Fruit fly (Drosophila melanogaster) whole organism, embryonic: ENCODE measurements around the gene Sgs5bis.

Experiments
- Abd-B ChIP-seq: fragments of 200-800 bp; sonication (Bioruptor generic); optimal IDR thresholded peaks from 2 replicates; lab custom pipeline; 2018; ENCODE audit warnings: missing biosample characterization, mild to moderate bottlenecking, missing genetic modification characterization, moderate library complexity
- Atf-2 ChIP-seq: fragments of 200-800 bp; sonication (Bioruptor generic); optimal IDR thresholded peaks from 2 replicates; lab custom pipeline; 2016; ENCODE audit warnings: missing biosample characterization, missing genetic modification characterization
- CG10147 ChIP-seq: fragments of 200-800 bp; sonication (Bioruptor generic); optimal IDR thresholded peaks from 2 replicates; lab custom pipeline; 2019; ENCODE audit warnings: missing biosample characterization, mild to moderate bottlenecking, missing genetic modification characterization, moderate library complexity
- CG10274 ChIP-seq: fragments of 200-800 bp; sonication (Bioruptor generic); optimal IDR thresholded peaks from 3 replicates; lab custom pipeline; 2017; ENCODE audit warnings: missing biosample characterization, mild to moderate bottlenecking, missing genetic modification characterization
- CG11398 ChIP-seq: fragments of 200-800 bp; sonication (Bioruptor generic); optimal IDR thresholded peaks from 2 replicates; lab custom pipeline; 2016; ENCODE audit warnings: missing biosample characterization, missing genetic modification characterization
- CG12104 ChIP-seq: fragments of 200-800 bp; sonication (Bioruptor generic); optimal IDR thresholded peaks from 3 replicates; lab custom pipeline; 2016; ENCODE audit warnings: missing biosample characterization, missing genetic modification characterization
- CG14014 ChIP-seq: fragments of 200-800 bp; sonication (Bioruptor generic); IDR thresholded peaks from 2 replicates; pipeline ENCODE4 v1.3.6; 2022; ENCODE audit warnings: missing biosample characterization, missing genetic modification characterization
- CG15011 ChIP-seq: fragments of 200-800 bp; sonication (Bioruptor generic); optimal IDR thresholded peaks from 3 replicates; lab custom pipeline; 2018; ENCODE audit warnings: missing biosample characterization, mild to moderate bottlenecking, missing genetic modification characterization
- CG1529 ChIP-seq: fragments of 200-800 bp; sonication (Bioruptor generic); optimal IDR thresholded peaks from 3 replicates; lab custom pipeline; 2018; ENCODE audit warnings: missing biosample characterization, missing genetic modification characterization
- CG1792 ChIP-seq: fragments of 200-800 bp; sonication (Bioruptor generic); optimal IDR thresholded peaks from 2 replicates; lab custom pipeline; 2016; ENCODE audit warnings: missing biosample characterization, missing genetic modification characterization
- CG31388 ChIP-seq: fragments of 200-800 bp; sonication (Bioruptor generic); optimal IDR thresholded peaks from 2 replicates; lab custom pipeline; 2016; ENCODE audit warnings: missing biosample characterization, missing genetic modification characterization
- CG42726 ChIP-seq: fragments of 200-800 bp; sonication (Bioruptor generic); IDR thresholded peaks from 2 replicates; pipeline ENCODE4 v1.3.6; 2022; ENCODE audit warnings: missing biosample characterization, missing genetic modification characterization; ENCODE audit not compliant: partially characterized antibody
- CG6254 ChIP-seq: fragments of 200-800 bp; sonication (Bioruptor generic); optimal IDR thresholded peaks from 3 replicates; lab custom pipeline; 2017; ENCODE audit warnings: mild to moderate bottlenecking, missing biosample characterization, missing genetic modification reagents, missing genetic modification characterization
- CG6813 ChIP-seq: fragments of 200-800 bp; sonication (Bioruptor generic); optimal IDR thresholded peaks from 2 replicates; lab custom pipeline; 2017; ENCODE audit warnings: missing biosample characterization, missing genetic modification characterization, mild to moderate bottlenecking, moderate library complexity, missing genetic modification reagents
- CG7556 ChIP-seq: fragments of 200-800 bp; sonication (Bioruptor generic); optimal IDR thresholded peaks from 2 replicates; lab custom pipeline; 2017; ENCODE audit warnings: missing biosample characterization, mild to moderate bottlenecking, missing genetic modification characterization
- CG8281 ChIP-seq: fragments of 200-800 bp; sonication (Bioruptor generic); optimal IDR thresholded peaks from 2 replicates; lab custom pipeline; 2018; ENCODE audit warnings: missing biosample characterization, mild to moderate bottlenecking, missing genetic modification characterization, moderate library complexity
- CG9932 ChIP-seq: fragments of 200-800 bp; sonication (Bioruptor generic); IDR thresholded peaks from 2 replicates; pipeline ENCODE4 v1.3.6; 2022; ENCODE audit warnings: missing biosample characterization, missing genetic modification characterization
- Drgx ChIP-seq: fragments of 200-800 bp; sonication (Bioruptor generic); IDR thresholded peaks from 2 replicates; pipeline ENCODE4 v1.3.6; 2022; ENCODE audit warnings: missing biosample characterization, missing genetic modification characterization
- HLH4C ChIP-seq: fragments of 200-800 bp; sonication (Bioruptor generic); IDR thresholded peaks from 3 replicates; pipeline ENCODE4 v1.3.6; 2022; ENCODE audit warnings: missing biosample characterization, missing genetic modification characterization; ENCODE audit not compliant: partially characterized antibody
- HLH54F ChIP-seq: fragments of 200-800 bp; sonication (Bioruptor generic); optimal IDR thresholded peaks from 3 replicates; lab custom pipeline; 2016; ENCODE audit warnings: missing biosample characterization, missing genetic modification characterization
- HLHmδ ChIP-seq: fragments of 200-800 bp; sonication (Bioruptor generic); optimal IDR thresholded peaks from 2 replicates; lab custom pipeline; 2018; ENCODE audit warnings: missing biosample characterization, mild to moderate bottlenecking, missing genetic modification characterization, moderate library complexity
- Hmx ChIP-seq: fragments of 200-800 bp; sonication (Bioruptor generic); optimal IDR thresholded peaks from 2 replicates; lab custom pipeline; 2016; ENCODE audit warnings: missing biosample characterization, missing genetic modification characterization
- Hr3 ChIP-seq: fragments of 200-800 bp; sonication (Bioruptor generic); optimal IDR thresholded peaks from 3 replicates; lab custom pipeline; 2016; ENCODE audit warnings: missing biosample characterization, missing genetic modification characterization
- NC2β ChIP-seq: fragments of 200-800 bp; sonication (Bioruptor generic); optimal IDR thresholded peaks from 2 replicates; lab custom pipeline; 2016; ENCODE audit warnings: missing biosample characterization, missing genetic modification characterization
- Nf-YA ChIP-seq: fragments of 200-800 bp; sonication (Bioruptor generic); IDR thresholded peaks from 2 replicates; pipeline ENCODE4 v1.3.6; 2022; ENCODE audit warnings: missing biosample characterization, missing genetic modification characterization
- Nf-YC ChIP-seq: fragments of 200-800 bp; optimal IDR thresholded peaks from 3 replicates; lab custom pipeline; 2019; ENCODE audit warnings: missing biosample characterization, mild to moderate bottlenecking, missing genetic modification characterization, moderate library complexity
- Oaz ChIP-seq: fragments of 200-800 bp; sonication (Bioruptor generic); IDR thresholded peaks from 2 replicates; pipeline ENCODE4 v1.3.6; 2022; ENCODE audit warnings: missing biosample characterization, missing genetic modification characterization
- Opbp ChIP-seq: fragments of 200-800 bp; sonication (Bioruptor generic); IDR thresholded peaks from 3 replicates; pipeline ENCODE4 v1.3.6; 2022; ENCODE audit warnings: missing biosample characterization, missing genetic modification characterization; ENCODE audit not compliant: partially characterized antibody
- PHDP ChIP-seq: fragments of 200-800 bp; sonication (Bioruptor generic); optimal IDR thresholded peaks from 3 replicates; lab custom pipeline; 2018; ENCODE audit warnings: missing biosample characterization, mild to moderate bottlenecking, missing genetic modification characterization, moderate library complexity
- Trl ChIP-seq, 3 experiments: fragments of >200 bp in 2 of 3; fragments of 200-800 bp in 1 of 3; sonication (Bioruptor generic) in 1 of 3; optimal IDR thresholded peaks; 2 replicates in 1 of 3; 3 replicates in 2 of 3; lab custom pipeline; 2016 to 2017; ENCODE audit warnings: missing biosample characterization in 1 of 3, missing genetic modification characterization in 1 of 3
- ap ChIP-seq: fragments of 200-800 bp; sonication (Bioruptor generic); IDR thresholded peaks from 2 replicates; pipeline ENCODE4 v1.3.6; 2022; ENCODE audit warnings: missing biosample characterization, missing genetic modification characterization
- bigmax ChIP-seq: fragments of 200-800 bp; sonication (Bioruptor generic); optimal IDR thresholded peaks from 2 replicates; lab custom pipeline; 2018; ENCODE audit warnings: missing biosample characterization, mild to moderate bottlenecking, missing genetic modification characterization
- cato ChIP-seq: fragments of 200-800 bp; sonication (Bioruptor generic); optimal IDR thresholded peaks from 2 replicates; lab custom pipeline; 2016; ENCODE audit warnings: missing biosample characterization, missing genetic modification characterization, borderline replicate concordance
- dimm ChIP-seq: fragments of 200-800 bp; sonication (Bioruptor generic); IDR thresholded peaks from 2 replicates; pipeline ENCODE4 v1.3.6; 2022; ENCODE audit warnings: missing biosample characterization, missing genetic modification characterization
- ems ChIP-seq: fragments of 200-800 bp; sonication (Bioruptor generic); optimal IDR thresholded peaks from 3 replicates; lab custom pipeline; 2016; ENCODE audit warnings: missing biosample characterization, missing genetic modification characterization
- ewg ChIP-seq: fragments of 200-800 bp; sonication (Bioruptor generic); optimal IDR thresholded peaks from 3 replicates; lab custom pipeline; 2017; ENCODE audit warnings: mild to moderate bottlenecking, missing biosample characterization, missing genetic modification reagents, missing genetic modification characterization
- fd64A ChIP-seq: fragments of 200-800 bp; sonication (Bioruptor generic); optimal IDR thresholded peaks from 3 replicates; lab custom pipeline; 2018; ENCODE audit warnings: missing biosample characterization, mild to moderate bottlenecking, missing genetic modification characterization
- fru ChIP-seq: fragments of >200 bp; optimal IDR thresholded peaks from 2 replicates; lab custom pipeline; 2017
- gce ChIP-seq: fragments of 200-800 bp; sonication (Bioruptor generic); IDR thresholded peaks from 3 replicates; pipeline ENCODE4 v1.3.6; 2022; ENCODE audit warnings: missing biosample characterization, missing genetic modification characterization
- gro ChIP-seq: fragments of 200-800 bp; sonication (Bioruptor generic); optimal IDR thresholded peaks from 2 replicates; lab custom pipeline; 2016; ENCODE audit warnings: missing biosample characterization, missing genetic modification characterization
- h ChIP-seq: fragments of >200 bp; optimal IDR thresholded peaks from 2 replicates; lab custom pipeline; 2017
- her ChIP-seq: fragments of 200-800 bp; sonication (Bioruptor generic); optimal IDR thresholded peaks from 2 replicates; lab custom pipeline; 2016; ENCODE audit warnings: missing biosample characterization, missing genetic modification characterization
- inv ChIP-seq: fragments of 200-800 bp; sonication (Bioruptor generic); IDR thresholded peaks from 2 replicates; pipeline ENCODE4 v1.3.6; 2022; ENCODE audit warnings: missing biosample characterization, missing genetic modification characterization; ENCODE audit not compliant: partially characterized antibody
- kni ChIP-seq: fragments of 200-800 bp; sonication (Bioruptor generic); optimal IDR thresholded peaks from 3 replicates; lab custom pipeline; 2017; ENCODE audit warnings: mild to moderate bottlenecking, missing biosample characterization, missing genetic modification reagents, missing genetic modification characterization
- nerfin-1 ChIP-seq: fragments of 200-800 bp; sonication (Bioruptor generic); optimal IDR thresholded peaks from 3 replicates; lab custom pipeline; 2019; ENCODE audit warnings: missing biosample characterization, mild to moderate bottlenecking, missing genetic modification characterization, moderate library complexity
- nmo ChIP-seq: fragments of 200-800 bp; sonication (Bioruptor generic); optimal IDR thresholded peaks from 2 replicates; lab custom pipeline; 2018; ENCODE audit warnings: missing biosample characterization, mild to moderate bottlenecking, missing genetic modification characterization, moderate library complexity
- otp ChIP-seq: fragments of 200-800 bp; sonication (Bioruptor generic); IDR thresholded peaks from 3 replicates; pipeline ENCODE4, ENCODE4 v1.3.6; 2022; ENCODE audit warnings: missing biosample characterization, missing genetic modification characterization
- sc ChIP-seq, 3 experiments: fragments of >200 bp in 2 of 3; fragments of 200-800 bp in 1 of 3; sonication (Bioruptor generic) in 1 of 3; optimal IDR thresholded peaks; 2 replicates in 2 of 3; 3 replicates in 1 of 3; lab custom pipeline; 2017; ENCODE audit warnings: mild to moderate bottlenecking in 1 of 3, missing biosample characterization in 1 of 3, missing genetic modification characterization in 1 of 3, missing genetic modification reagents in 1 of 3
- zf30C ChIP-seq: fragments of 200-800 bp; sonication (Bioruptor generic); optimal IDR thresholded peaks from 3 replicates; lab custom pipeline; 2018; ENCODE audit warnings: missing biosample characterization, mild to moderate bottlenecking, missing genetic modification characterization

Sgs5bis gene

DNA sequence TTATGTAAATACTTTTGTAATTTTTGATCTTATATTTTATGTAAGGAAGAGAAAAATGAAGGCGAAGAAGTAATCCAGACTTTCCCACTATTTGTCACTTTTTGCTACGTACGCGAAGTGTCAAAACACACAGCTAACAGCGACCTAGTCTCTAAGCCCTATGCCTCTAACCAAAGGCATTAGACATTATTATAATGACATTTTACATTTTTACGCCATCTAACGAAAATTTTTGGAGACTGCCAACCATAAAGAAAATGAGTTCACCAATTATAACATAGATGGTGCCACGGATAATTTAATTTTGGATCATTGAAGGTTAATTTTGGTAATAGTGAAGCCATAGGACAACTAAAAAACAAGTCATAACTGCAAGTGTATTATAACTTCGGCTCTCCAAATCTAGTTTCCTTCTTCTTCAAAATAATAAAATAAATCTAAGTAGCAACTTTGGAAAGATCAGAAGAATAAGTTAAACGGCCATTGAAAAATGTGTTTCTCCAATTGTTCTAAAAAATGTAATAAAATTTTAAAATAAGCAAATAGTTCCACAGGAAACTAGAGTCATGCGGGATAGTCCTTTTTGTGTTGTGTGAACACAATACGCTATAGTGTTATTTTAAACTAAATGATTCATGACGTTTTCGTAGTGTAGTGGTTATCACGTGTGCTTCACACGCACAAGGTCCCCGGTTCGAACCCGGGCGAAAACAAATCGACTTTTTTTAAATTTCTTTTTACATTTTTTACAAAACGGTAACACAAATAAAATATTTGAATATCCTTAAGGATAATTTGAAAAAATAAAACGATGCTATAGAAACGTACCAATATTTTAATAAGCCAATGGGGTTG lies 23.2 kb downstream of the Sgs5bis start:
- no peak for TF ChIP-seq ap
- peak; percentile 13 for TF ChIP-seq nmo (GFP tag; lab: Kevin White, UChicago)
- peak; percentile 84 for TF ChIP-seq CG42726 (GFP tag; lab: Robert Waterston, UW)
- no peak for TF ChIP-seq sc (optimal IDR thresholded peaks at IDR 0.05; lab: Kevin White, UChicago)
- TF ChIP-seq sc (GFP tag; optimal IDR thresholded peaks at IDR 0.05; lab: Kevin White, UChicago): no peak
- TF ChIP-seq CG10274 (GFP tag; lab: Kevin White, UChicago): no peak
- no peak for TF ChIP-seq Nf-YC (tag; lab: Kevin White, UChicago)
- no peak for TF ChIP-seq h
- TF ChIP-seq HLH4C (GFP tag; lab: Robert Waterston, UW): peak; percentile 80
- no peak for TF ChIP-seq CG31388 (GFP tag; lab: Kevin White, UChicago)
- no peak for TF ChIP-seq CG10147 (GFP tag; lab: Kevin White, UChicago)
- TF ChIP-seq cato: no peak
- TF ChIP-seq Abd-B (GFP tag; lab: Kevin White, UChicago): peak; percentile 68
- no peak for TF ChIP-seq CG8281 (tag; lab: Kevin White, UChicago)
- no peak for TF ChIP-seq Atf-2
- no peak for TF ChIP-seq CG6813 (GFP tag; lab: Kevin White, UChicago)
- peak; percentile 14 for TF ChIP-seq Hr3
- TF ChIP-seq dimm (GFP tag; lab: Robert Waterston, UW): no peak
- TF ChIP-seq CG12104 (GFP tag; lab: Kevin White, UChicago): no peak
- no peak for TF ChIP-seq Drgx (GFP tag; lab: Robert Waterston, UW)
- TF ChIP-seq kni (GFP tag; lab: Kevin White, UChicago): no peak
- TF ChIP-seq inv (GFP tag; lab: Robert Waterston, UW): no peak
- TF ChIP-seq NC2β (GFP tag; lab: Kevin White, UChicago): no peak
- TF ChIP-seq zf30C (GFP tag; lab: Kevin White, UChicago): no peak
- TF ChIP-seq HLH54F: no peak
- peak; percentile 70 for TF ChIP-seq bigmax
- TF ChIP-seq fd64A: no peak
- no peak for TF ChIP-seq CG1529
- peak; percentile 29 for TF ChIP-seq CG7556 (GFP tag; lab: Kevin White, UChicago)
- no peak for TF ChIP-seq gce (GFP tag; lab: Robert Waterston, UW)
- TF ChIP-seq CG1792 (GFP tag; lab: Kevin White, UChicago): no peak
- no peak for TF ChIP-seq nerfin-1
- TF ChIP-seq Nf-YA (GFP tag; lab: Robert Waterston, UW): no peak
- TF ChIP-seq Opbp (GFP tag; lab: Robert Waterston, UW): no peak; the same call in none of the 3 replicates
- TF ChIP-seq ewg (GFP tag; lab: Kevin White, UChicago): no peak
- TF ChIP-seq CG14014 (GFP tag; lab: Robert Waterston, UW): no peak
- no peak for TF ChIP-seq HLHmδ (GFP tag; lab: Kevin White, UChicago)
- no peak for TF ChIP-seq Trl (optimal IDR thresholded peaks at IDR 0.05; lab: Kevin White, UChicago)
- TF ChIP-seq Trl (GFP tag; optimal IDR thresholded peaks at IDR 0.05; lab: Kevin White, UChicago): no peak
- TF ChIP-seq her: no peak
- no peak for TF ChIP-seq fru
- TF ChIP-seq otp (GFP tag; lab: Robert Waterston, UW): no peak
- TF ChIP-seq PHDP (tag; lab: Kevin White, UChicago): peak; percentile 30
- no peak for TF ChIP-seq gro (GFP tag; lab: Kevin White, UChicago)
- no peak for TF ChIP-seq CG11398 (GFP tag; lab: Kevin White, UChicago)
- no peak for TF ChIP-seq ems (GFP tag; lab: Kevin White, UChicago)
- TF ChIP-seq CG9932 (GFP tag; lab: Robert Waterston, UW): peak; percentile 53
- no peak for TF ChIP-seq Hmx (GFP tag; lab: Kevin White, UChicago)
- TF ChIP-seq CG6254 (GFP tag; lab: Kevin White, UChicago): peak; percentile 30
- no peak for TF ChIP-seq CG15011 (GFP tag; lab: Kevin White, UChicago)
- TF ChIP-seq Oaz (GFP tag; lab: Robert Waterston, UW): no peak
